Worm (Caenorhabditis elegans): ENCODE data around the gene pitr-3.

DNA sequence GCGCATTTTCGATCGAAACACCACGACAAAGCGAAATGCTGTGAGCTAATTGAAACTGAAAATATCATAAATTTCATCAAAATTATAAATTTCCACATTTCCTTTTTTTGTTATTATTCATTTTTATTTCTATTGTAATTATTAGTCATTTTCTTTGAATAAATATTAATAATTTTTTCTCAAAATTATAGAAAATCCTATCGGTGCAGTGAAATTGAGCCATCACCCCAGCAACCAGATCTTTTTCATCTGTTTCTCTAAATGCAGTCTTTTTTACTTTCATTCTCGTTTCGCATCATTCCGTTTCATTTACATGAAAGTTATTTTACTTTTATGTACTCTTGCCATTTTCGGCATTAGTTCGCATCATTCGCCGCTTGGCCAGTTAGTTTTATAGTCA is 19.2 kb downstream of the pitr-3 start, which contains the start of gene F21C10.13:
- TF ChIP-seq unc-130 (tag; optimal IDR thresholded peaks at IDR 0.05): no peak
- no peak for TF ChIP-seq nhr-237 (tag; optimal IDR thresholded peaks at IDR 0.05)
- TF ChIP-seq nhr-20 (tag; optimal IDR thresholded peaks at IDR 0.05): no peak
- no peak for TF ChIP-seq snpc-4 (tag; optimal IDR thresholded peaks at IDR 0.05)
- no peak for TF ChIP-seq rnt-1 (tag; optimal IDR thresholded peaks at IDR 0.05)
